Fruit fly (Drosophila melanogaster) whole organism, pupa: Measurements from ENCODE around the gene Grx3.
A peak's percentile ranks its signal among the peaks of the same experiment; 100 is the strongest.

Experiments used
- CG12605 ChIP-seq: fragments of 200-800 bp; sonication (Bioruptor generic); IDR thresholded peaks from 2 replicates; pipeline ENCODE4 v1.3.6; 2022; ENCODE audit warnings: missing biosample characterization, missing genetic modification characterization
- CG14655 ChIP-seq: fragments of 200-800 bp; sonication (Bioruptor generic); optimal IDR thresholded peaks from 3 replicates; lab custom pipeline; 2017; ENCODE audit warnings: mild to moderate bottlenecking, missing biosample characterization, missing genetic modification reagents, missing genetic modification characterization
- CG15710 ChIP-seq: fragments of 200-800 bp; sonication (Bioruptor generic); optimal IDR thresholded peaks from 2 replicates; lab custom pipeline; 2018; ENCODE audit warnings: missing biosample characterization, mild to moderate bottlenecking, missing genetic modification characterization, moderate library complexity
- CG9948 ChIP-seq: fragments of 200-800 bp; sonication (Bioruptor generic); optimal IDR thresholded peaks from 2 replicates; lab custom pipeline; 2018; ENCODE audit warnings: missing biosample characterization, mild to moderate bottlenecking, missing genetic modification characterization, moderate library complexity
- D1 ChIP-seq: fragments of 200-800 bp; sonication (Bioruptor generic); optimal IDR thresholded peaks from 2 replicates; lab custom pipeline; 2018; ENCODE audit warnings: missing biosample characterization, mild to moderate bottlenecking, missing genetic modification characterization, moderate library complexity
- EcR ChIP-seq: fragments of 200-800 bp; sonication (Bioruptor generic); optimal IDR thresholded peaks from 3 replicates; lab custom pipeline; 2019; ENCODE audit warnings: missing biosample characterization, missing genetic modification characterization, mild to moderate bottlenecking, moderate library complexity, missing genetic modification reagents
- Pif1A ChIP-seq: fragments of 200-800 bp; sonication (Bioruptor generic); optimal IDR thresholded peaks from 3 replicates; lab custom pipeline; 2016; ENCODE audit warnings: missing biosample characterization, missing genetic modification characterization
- Pif1B ChIP-seq: fragments of 200-800 bp; sonication (Bioruptor generic); optimal IDR thresholded peaks from 3 replicates; lab custom pipeline; 2016; ENCODE audit warnings: missing biosample characterization, missing genetic modification characterization

dm6 chr2L:13414525-13415481 lies 48.6 kb downstream of the Grx3 start, which contains the start of the genes CG16956, CG42784 and CG43850:
- no peak for TF ChIP-seq CG15710 (tag; lab: Kevin White, UChicago)
- TF ChIP-seq Pif1B (GFP tag; lab: Kevin White, UChicago): no peak
- TF ChIP-seq CG9948 (tag; lab: Kevin White, UChicago): no peak
- TF ChIP-seq D1 (tag; lab: Kevin White, UChicago): no peak
- peak; percentile 10 for TF ChIP-seq CG14655
- no peak for TF ChIP-seq EcR (GFP tag; lab: Kevin White, UChicago)
- 0 out of 2 replicates have a peak, but pooled peaks have one; percentile 12 for TF ChIP-seq CG12605 (GFP tag; lab: Robert Waterston, UW)
- TF ChIP-seq Pif1A: peak; percentile 28
